Worm (Caenorhabditis elegans) whole organism, L1 larva: ENCODE measurements around the gene F26F2.7.

Experiments
- ceh-82 ChIP-seq, 3 experiments: fragments of 150-350 bp in 1 of 3; sonication (generic microtip) in 2 of 3; optimal IDR thresholded peaks; 2 replicates each; lab custom pipeline; 2014 to 2017; ENCODE audit warnings: missing biosample characterization in 3 of 3, missing genetic modification characterization in 3 of 3
- ceh-88 ChIP-seq: fragments of 200-800 bp; sonication (Bioruptor generic); IDR thresholded peaks from 2 replicates; pipeline ENCODE4 v1.3.6; 2022; ENCODE audit warnings: missing genetic modification characterization, missing compliant biosample characterization

ce11 chrV:20574872-20575271 lies 5.9 kb upstream of the F26F2.7 start:
- TF ChIP-seq ceh-88 (GFP tag; lab: Robert Waterston, UW), result no peak
- no peak for TF ChIP-seq ceh-82 (tag; optimal IDR thresholded peaks at IDR 0.05; lab: Kevin White, UChicago)
